Worm (Caenorhabditis elegans): ENCODE results near the gene Y6E2A.1.

- no peak for TF ChIP-seq nhr-11 (tag; optimal IDR thresholded peaks at IDR 0.05)
- no peak for TF ChIP-seq T23F11.4 (GFP tag; optimal IDR thresholded peaks at IDR 0.05)
- no peak for TF ChIP-seq tbx-2 (tag; optimal IDR thresholded peaks at IDR 0.05)
- no peak for TF ChIP-seq ceh-31 (tag; optimal IDR thresholded peaks at IDR 0.05)
- TF ChIP-seq C08G9.2 (tag; optimal IDR thresholded peaks at IDR 0.05), result no peak
- TF ChIP-seq odd-2 (tag; optimal IDR thresholded peaks at IDR 0.05), result no peak
- no peak for TF ChIP-seq pros-1 (tag; optimal IDR thresholded peaks at IDR 0.05)
- no peak for TF ChIP-seq ama-1 (optimal IDR thresholded peaks at IDR 0.05)
These were observed at the start of gene Y6E2A.1 for ce11 chrV:15710401-15710800.

Measured in whole organism, late embryonic.